Worm (Caenorhabditis elegans) whole organism, young adult: ENCODE measurements around the gene pap-3.

Experiments
- B0019.2 ChIP-seq: fragments of 200-800 bp; sonication (Bioruptor generic); conservative IDR thresholded peaks from 2 replicates; pipeline ENCODE4 v1.3.6; 2022; ENCODE audit warnings: missing genetic modification reagents, missing genetic modification characterization, missing compliant biosample characterization
- B0261.1 ChIP-seq: sonication (generic microtip); optimal IDR thresholded peaks from 2 replicates; lab custom pipeline; 2016; ENCODE audit warnings: mild to moderate bottlenecking, missing genetic modification characterization, moderate library complexity, missing compliant biosample characterization
- C17E4.6 ChIP-seq: fragments of 200-800 bp; sonication (Bioruptor generic); IDR thresholded peaks from 2 replicates; pipeline ENCODE4 v1.3.6; 2022; ENCODE audit warnings: missing genetic modification reagents, missing genetic modification characterization, missing compliant biosample characterization
- D2030.7 ChIP-seq: fragments of 200-800 bp; sonication (Bioruptor generic); IDR thresholded peaks from 2 replicates; pipeline ENCODE4 v1.3.6; 2022; ENCODE audit warnings: missing genetic modification reagents, missing genetic modification characterization, missing compliant biosample characterization
- F52B5.7 ChIP-seq: sonication (generic microtip); optimal IDR thresholded peaks from 2 replicates; lab custom pipeline; 2016; ENCODE audit warnings: mild to moderate bottlenecking, missing genetic modification characterization, missing compliant biosample characterization
- F57A8.1 ChIP-seq: fragments of 200-800 bp; sonication (Bioruptor generic); optimal IDR thresholded peaks from 2 replicates; lab custom pipeline; 2018; ENCODE audit warnings: mild to moderate bottlenecking, missing genetic modification characterization, moderate library complexity, missing compliant biosample characterization
- F57C9.4 ChIP-seq: sonication (generic microtip); optimal IDR thresholded peaks from 2 replicates; lab custom pipeline; 2017; ENCODE audit warnings: mild to moderate bottlenecking, missing genetic modification characterization, missing compliant biosample characterization
- K11D2.4 ChIP-seq: fragments of 200-800 bp; sonication (Bioruptor generic); IDR thresholded peaks from 2 replicates; pipeline ENCODE4 v1.3.6; 2022; ENCODE audit warnings: missing genetic modification reagents, missing genetic modification characterization, missing compliant biosample characterization
- T26A5.8 ChIP-seq: sonication (generic microtip); optimal IDR thresholded peaks from 2 replicates; lab custom pipeline; 2016; ENCODE audit warnings: missing genetic modification characterization, missing compliant biosample characterization
- Y53G8AR.9 ChIP-seq: fragments of 200-800 bp; sonication (Bioruptor generic); conservative IDR thresholded peaks from 2 replicates; pipeline ENCODE4 v1.3.6; 2022; ENCODE audit warnings: missing genetic modification reagents, missing genetic modification characterization, missing compliant biosample characterization
- Y56A3A.18 ChIP-seq: fragments of 200-800 bp; sonication (Bioruptor generic); IDR thresholded peaks from 2 replicates; pipeline ENCODE4 v1.3.6; 2022; ENCODE audit warnings: missing genetic modification reagents, missing genetic modification characterization, missing compliant biosample characterization
- Y67H2A.10 ChIP-seq: fragments of 200-800 bp; sonication (Bioruptor generic); conservative IDR thresholded peaks from 2 replicates; pipeline ENCODE4 v1.3.6; 2022; ENCODE audit warnings: missing genetic modification reagents, missing genetic modification characterization, missing compliant biosample characterization
- Y95B8A.8 ChIP-seq: fragments of 200-800 bp; sonication (Bioruptor generic); IDR thresholded peaks from 2 replicates; pipeline ENCODE4 v1.3.6; 2022; ENCODE audit warnings: missing genetic modification reagents, missing genetic modification characterization, missing compliant biosample characterization
- ZK185.1 ChIP-seq: sonication (generic microtip); optimal IDR thresholded peaks from 2 replicates; lab custom pipeline; 2016; ENCODE audit warnings: mild to moderate bottlenecking, missing genetic modification characterization, missing compliant biosample characterization; ENCODE audit not compliant: poor library complexity, severe bottlenecking
- akir-1 ChIP-seq: fragments of 200-800 bp; sonication (Bioruptor generic); optimal IDR thresholded peaks from 2 replicates; lab custom pipeline; 2018; ENCODE audit warnings: mild to moderate bottlenecking, missing genetic modification characterization, moderate library complexity, missing compliant biosample characterization
- attf-3 ChIP-seq: fragments of 200-800 bp; sonication (Bioruptor generic); conservative IDR thresholded peaks from 2 replicates; pipeline ENCODE4 v1.3.6; 2022; ENCODE audit warnings: missing genetic modification reagents, missing genetic modification characterization, missing compliant biosample characterization
- cebp-1 ChIP-seq, 2 experiments: fragments of 200-800 bp in 1 of 2; sonication (Bioruptor generic) in 1 of 2; sonication (generic microtip) in 1 of 2; IDR thresholded peaks in 1 of 2; optimal IDR thresholded peaks in 1 of 2; 2 replicates each; pipeline versions ENCODE4 v1.3.6 to Lab custom; 2017 to 2022; ENCODE audit warnings: missing compliant biosample characterization in 2 of 2, missing genetic modification characterization in 2 of 2, mild to moderate bottlenecking in 1 of 2, missing genetic modification reagents in 1 of 2, moderate library complexity in 1 of 2
- egrh-3 ChIP-seq: fragments of 200-800 bp; sonication (Bioruptor generic); IDR thresholded peaks from 2 replicates; pipeline ENCODE4 v1.3.6; 2022; ENCODE audit warnings: missing genetic modification reagents, missing genetic modification characterization, missing compliant biosample characterization
- gei-17 ChIP-seq: fragments of 200-800 bp; sonication (Bioruptor generic); optimal IDR thresholded peaks from 2 replicates; lab custom pipeline; 2018; ENCODE audit warnings: mild to moderate bottlenecking, missing genetic modification characterization, missing compliant biosample characterization
- him-1 ChIP-seq: sonication (generic microtip); optimal IDR thresholded peaks from 2 replicates; lab custom pipeline; 2016; ENCODE audit warnings: missing genotype, missing genetic modification reagents, missing genetic modification characterization, missing compliant biosample characterization
- hlh-26 ChIP-seq: fragments of 200-800 bp; sonication (Bioruptor generic); conservative IDR thresholded peaks from 2 replicates; pipeline ENCODE4 v1.3.6; 2022; ENCODE audit warnings: missing genetic modification reagents, missing genetic modification characterization, missing compliant biosample characterization
- let-607 ChIP-seq, 2 experiments: fragments of 200-800 bp in 1 of 2; sonication (Bioruptor generic) in 1 of 2; sonication (generic microtip) in 1 of 2; optimal IDR thresholded peaks; 2 replicates each; lab custom pipeline; 2016 to 2018; ENCODE audit warnings: mild to moderate bottlenecking in 2 of 2, missing compliant biosample characterization in 2 of 2, missing genetic modification characterization in 2 of 2, moderate library complexity in 2 of 2, missing genotype in 1 of 2
- lin-35 ChIP-seq, 3 experiments: fragments of 150-350 bp in 2 of 3; sonication (generic microtip) in 1 of 3; optimal IDR thresholded peaks; 2 replicates each; lab custom pipeline; 2014 to 2018; ENCODE audit warnings: missing biosample characterization in 3 of 3, missing genetic modification characterization in 3 of 3, missing genetic modification reagents in 3 of 3
- nfyb-1 ChIP-seq: fragments of 200-800 bp; sonication (Bioruptor generic); IDR thresholded peaks from 2 replicates; pipeline ENCODE4 v1.3.6; 2022; ENCODE audit warnings: missing genetic modification reagents, missing genetic modification characterization, missing compliant biosample characterization
- snpc-1.1 ChIP-seq: sonication (generic microtip); optimal IDR thresholded peaks from 2 replicates; lab custom pipeline; 2017; ENCODE audit warnings: missing genetic modification characterization, mild to moderate bottlenecking, missing compliant biosample characterization, antibody characterized with exemption, moderate library complexity, missing genotype, missing genetic modification reagents; ENCODE audit not compliant: insufficient read depth
- snpc-4 ChIP-seq, 5 experiments: fragments of 150-350 bp in 1 of 5; sonication (generic microtip) in 4 of 5; optimal IDR thresholded peaks; 2 replicates each; lab custom pipeline; 2014 to 2018; ENCODE audit warnings: missing genetic modification characterization in 5 of 5, missing biosample characterization in 3 of 5, antibody characterized with exemption in 2 of 5, mild to moderate bottlenecking in 2 of 5, missing compliant biosample characterization in 2 of 5, missing genotype in 2 of 5, moderate library complexity in 2 of 5, missing genetic modification reagents in 1 of 5
- tbp1 ChIP-seq: fragments of 200-800 bp; sonication (Bioruptor generic); optimal IDR thresholded peaks from 2 replicates; lab custom pipeline; 2018; ENCODE audit warnings: mild to moderate bottlenecking, missing genetic modification characterization, missing compliant biosample characterization
- zfh-2 ChIP-seq: fragments of 200-800 bp; sonication (Bioruptor generic); conservative IDR thresholded peaks from 2 replicates; pipeline ENCODE4 v1.3.6; 2022; ENCODE audit warnings: missing genetic modification reagents, missing genetic modification characterization, missing compliant biosample characterization
- ztf-18 ChIP-seq: sonication (generic microtip); optimal IDR thresholded peaks from 2 replicates; lab custom pipeline; 2016; ENCODE audit warnings: missing genotype, mild to moderate bottlenecking, missing genetic modification characterization, missing compliant biosample characterization

pap-3 gene

DNA sequence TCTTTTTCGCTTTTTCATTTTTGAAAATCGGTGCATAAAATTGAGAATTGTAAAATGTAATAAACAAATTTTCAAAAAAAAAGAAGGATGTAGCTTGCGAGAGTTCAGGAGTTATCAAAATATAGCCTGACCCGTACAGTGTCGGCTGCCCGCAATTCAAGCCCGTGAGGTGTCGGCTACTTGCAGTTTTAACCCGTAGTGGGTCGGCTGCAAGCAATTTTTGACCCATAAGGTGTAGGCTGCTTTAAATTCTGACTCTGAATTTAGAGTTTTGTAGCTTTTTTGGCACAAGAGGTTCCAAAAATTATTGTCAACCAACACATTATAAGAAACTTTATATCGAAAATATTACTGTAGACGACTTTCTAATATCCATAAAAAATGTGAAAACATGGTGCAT, 29.6 kb upstream of the pap-3 start (continued):
- no peak for TF ChIP-seq snpc-4 (GFP tag; optimal IDR thresholded peaks at IDR 0.05; lab: Kevin White, UChicago)
- TF ChIP-seq snpc-4 (tag; optimal IDR thresholded peaks at IDR 0.05; lab: Kevin White, UChicago) = peak; percentile 70 to 77 (median 75)
- TF ChIP-seq ZK185.1 (tag; lab: Kevin White, UChicago) = no peak
- TF ChIP-seq Y95B8A.8 (GFP tag; lab: Robert Waterston, UW) = 0 out of 2 replicates have a peak, but pooled peaks have one; percentile 29
- no peak for TF ChIP-seq egrh-3 (GFP tag; lab: Robert Waterston, UW)
- no peak for TF ChIP-seq tbp1 (GFP tag; lab: Kevin White, UChicago)
- TF ChIP-seq cebp-1 (GFP tag; IDR thresholded peaks at IDR 0.05; lab: Robert Waterston, UW) = no peak
- no peak for TF ChIP-seq cebp-1 (tag; optimal IDR thresholded peaks at IDR 0.05; lab: Kevin White, UChicago)
- no peak for TF ChIP-seq Y56A3A.18 (GFP tag; lab: Robert Waterston, UW)
- peak; percentile 32; the same call in 1 of the 2 replicates for TF ChIP-seq K11D2.4 (GFP tag; lab: Robert Waterston, UW)
- TF ChIP-seq F57A8.1 = no peak
- TF ChIP-seq F57C9.4 (tag; lab: Kevin White, UChicago) = no peak
- no peak for TF ChIP-seq C17E4.6

DNA sequence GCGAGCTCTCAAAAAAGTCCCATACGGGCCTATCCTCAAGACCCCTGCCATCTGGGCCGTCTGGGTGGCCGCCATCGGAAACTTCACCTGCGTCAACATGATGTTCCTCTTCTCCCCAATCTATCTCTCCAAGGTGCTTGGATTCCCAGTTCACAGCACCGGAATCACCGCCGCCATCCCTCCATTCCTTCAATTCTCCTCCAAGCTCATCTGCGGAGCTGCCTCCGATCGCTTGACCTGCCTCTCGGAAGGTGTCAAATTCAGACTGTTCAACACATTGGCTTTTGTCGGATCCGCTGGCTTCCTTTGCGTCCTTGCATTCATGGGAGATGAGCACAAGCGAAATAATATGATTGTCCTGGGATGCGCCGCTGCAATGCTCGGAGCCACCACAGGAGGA, 28.6 kb upstream of the pap-3 start:
- TF ChIP-seq ztf-18 (tag; lab: Kevin White, UChicago) (no peak), zfh-2 (GFP tag; lab: Robert Waterston, UW) (peak; percentile 76)

DNA sequence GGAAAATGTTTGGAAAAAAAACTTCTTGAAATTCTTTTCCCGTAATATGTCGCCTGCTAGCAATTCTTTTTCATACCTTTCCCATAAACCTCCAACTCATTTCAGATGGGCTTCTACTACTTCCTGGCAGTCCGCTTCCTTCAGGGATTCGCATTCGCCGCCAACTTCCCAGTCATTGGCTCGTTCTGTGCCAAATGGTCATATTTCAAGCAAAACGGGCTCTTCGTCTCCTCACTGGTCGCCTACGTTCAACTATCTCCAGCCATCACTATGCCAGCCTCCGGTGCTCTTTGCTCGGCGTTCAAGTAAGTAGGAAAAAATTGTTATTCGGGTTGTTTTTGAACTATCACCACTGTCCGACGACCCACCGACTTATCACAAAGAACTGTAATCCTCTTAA, 27.7 kb upstream of the pap-3 start:
- TF ChIP-seq Y53G8AR.9 (GFP tag; lab: Robert Waterston, UW) = 0 out of 2 replicates have a peak, but pooled peaks have one; percentile 20
- no peak for TF ChIP-seq Y56A3A.18 (GFP tag; lab: Robert Waterston, UW)
- TF ChIP-seq, all 124 proteins: peak for 1

DNA sequence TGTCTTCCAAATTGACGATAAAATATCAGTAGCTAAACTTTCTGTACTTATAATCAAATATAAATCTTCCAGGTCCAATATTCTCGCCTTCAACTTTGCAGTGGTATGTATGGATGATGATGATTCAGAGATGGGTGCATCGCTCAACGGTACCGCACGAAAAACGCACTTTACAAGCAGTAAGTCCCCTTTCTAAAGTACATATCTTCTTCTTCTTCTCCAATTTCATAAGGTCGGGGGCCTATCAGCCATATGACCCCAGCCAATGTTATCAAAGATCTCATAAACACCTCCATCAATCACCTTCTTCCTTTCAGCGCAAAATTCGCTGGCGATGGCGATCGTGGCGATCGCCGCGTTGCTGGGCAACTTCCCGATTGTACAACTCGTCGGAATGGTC, 27.1 kb upstream of the pap-3 start:
- no peak for TF ChIP-seq B0261.1 (tag; lab: Kevin White, UChicago)
- TF ChIP-seq T26A5.8 (tag; lab: Kevin White, UChicago) = no peak
- TF ChIP-seq Y67H2A.10 = no peak
- 0 out of 2 replicates have a peak, but pooled peaks have one; percentile 26 for TF ChIP-seq Y53G8AR.9 (GFP tag; lab: Robert Waterston, UW)

DNA sequence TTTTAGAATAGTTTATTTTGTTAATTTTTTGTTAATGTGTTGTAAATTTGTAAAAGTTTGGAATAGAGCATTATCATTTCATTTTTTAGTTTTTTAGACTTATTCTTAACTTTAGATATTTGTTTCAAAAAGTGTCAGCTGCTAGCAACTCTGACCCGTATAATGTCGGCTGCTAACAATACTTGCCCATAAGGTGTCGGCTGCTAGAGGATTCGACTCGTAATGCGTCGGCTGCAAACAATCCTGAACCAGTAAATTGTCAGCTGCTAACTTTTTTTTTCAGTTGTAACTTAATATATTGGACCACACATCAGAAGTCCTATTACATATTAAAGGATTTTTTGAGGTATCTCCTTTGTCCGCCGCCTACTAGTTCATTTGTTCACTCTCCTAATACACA, 26.4 kb upstream of the pap-3 start:
- TF ChIP-seq nfyb-1 (GFP tag; lab: Robert Waterston, UW) (no peak), snpc-1.1 (tag; lab: Kevin White, UChicago) (peak; percentile 34), B0019.2 (GFP tag; lab: Robert Waterston, UW) (no peak), snpc-4 (GFP tag; optimal IDR thresholded peaks at IDR 0.05; lab: Kevin White, UChicago) (peak; percentile 27), snpc-4 (tag; optimal IDR thresholded peaks at IDR 0.05; lab: Kevin White, UChicago) (peak in 3 of 4 experiments; percentile 37 to 78 (median 67))

DNA sequence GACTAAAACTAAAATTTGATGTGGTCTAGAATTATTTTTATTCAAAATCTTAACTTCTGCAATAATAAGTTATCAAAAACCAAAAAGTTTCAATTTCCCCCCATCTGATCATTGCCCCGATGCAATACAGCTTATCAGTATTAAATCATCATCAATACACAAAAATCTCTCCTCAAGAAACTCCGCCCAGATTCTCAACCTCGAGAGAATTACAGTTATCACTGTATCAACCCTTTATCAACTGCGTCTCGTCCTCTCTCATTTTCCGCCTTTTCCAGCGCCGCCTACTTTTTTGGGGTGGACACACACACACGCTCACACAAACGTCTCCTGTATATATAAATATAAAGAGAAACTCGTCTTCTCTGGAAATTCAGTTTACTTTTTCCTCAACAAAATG, 25.9 kb upstream of the pap-3 start, which contains the start of gene T27D12.1:
Gene T27D12.1, plus strand, starts transcription at position 301 of the 400 bp plus-strand sequence.
- no peak for TF ChIP-seq him-1 (tag; lab: Kevin White, UChicago)
- no peak for TF ChIP-seq F52B5.7 (tag; lab: Kevin White, UChicago)
- TF ChIP-seq akir-1 (GFP tag; lab: Kevin White, UChicago) = no peak
- TF ChIP-seq let-607 (tag; optimal IDR thresholded peaks at IDR 0.05; lab: Kevin White, UChicago) = no peak
- TF ChIP-seq gei-17 (GFP tag; lab: Kevin White, UChicago) = no peak
- no peak for TF ChIP-seq lin-35 (GFP tag; optimal IDR thresholded peaks at IDR 0.05; lab: Kevin White, UChicago)
- TF ChIP-seq Y67H2A.10 = no peak
- TF ChIP-seq D2030.7 = no peak
- no peak for TF ChIP-seq attf-3 (GFP tag; lab: Robert Waterston, UW)
- TF ChIP-seq hlh-26 = no peak
